Worm (Caenorhabditis elegans) whole organism, young adult: ENCODE results near the gene F56H9.8.

Experiments used
- B0035.1 ChIP-seq: sonication (generic microtip); optimal IDR thresholded peaks from 2 replicates; lab custom pipeline; 2016; ENCODE audit warnings: missing genetic modification characterization, mild to moderate bottlenecking, missing compliant biosample characterization, missing genotype, missing genetic modification reagents
- B0261.1 ChIP-seq: sonication (generic microtip); optimal IDR thresholded peaks from 2 replicates; lab custom pipeline; 2016; ENCODE audit warnings: mild to moderate bottlenecking, missing genetic modification characterization, moderate library complexity, missing compliant biosample characterization
- F52B5.7 ChIP-seq: sonication (generic microtip); optimal IDR thresholded peaks from 2 replicates; lab custom pipeline; 2016; ENCODE audit warnings: mild to moderate bottlenecking, missing genetic modification characterization, missing compliant biosample characterization
- Y56A3A.18 ChIP-seq: fragments of 200-800 bp; sonication (Bioruptor generic); IDR thresholded peaks from 2 replicates; pipeline ENCODE4 v1.3.6; 2022; ENCODE audit warnings: missing genetic modification reagents, missing genetic modification characterization, missing compliant biosample characterization
- ama-1 ChIP-seq, 3 experiments: fragments of 150-350 bp in 1 of 3; sonication (generic microtip) in 2 of 3; optimal IDR thresholded peaks; 2 replicates each; lab custom pipeline; 2014 to 2018; ENCODE audit warnings: missing biosample characterization in 2 of 3, missing genetic modification characterization in 2 of 3, missing genetic modification reagents in 2 of 3
- bed-1 ChIP-seq: fragments of 200-800 bp; sonication (Bioruptor generic); IDR thresholded peaks from 2 replicates; pipeline ENCODE4 v1.3.6; 2022; ENCODE audit warnings: missing genetic modification reagents, missing genetic modification characterization, missing compliant biosample characterization
- ccch-3 ChIP-seq: fragments of 200-800 bp; sonication (Bioruptor generic); optimal IDR thresholded peaks from 2 replicates; lab custom pipeline; 2018; ENCODE audit warnings: mild to moderate bottlenecking, missing genetic modification characterization, missing compliant biosample characterization
- cebp-2 ChIP-seq: fragments of 200-800 bp; sonication (Bioruptor generic); IDR thresholded peaks from 2 replicates; pipeline ENCODE4 v1.3.6; 2022; ENCODE audit warnings: missing genetic modification characterization, missing compliant biosample characterization
- ceh-27 ChIP-seq: fragments of 200-800 bp; sonication (Bioruptor generic); optimal IDR thresholded peaks from 2 replicates; lab custom pipeline; 2018; ENCODE audit warnings: mild to moderate bottlenecking, missing genetic modification characterization, moderate library complexity, missing compliant biosample characterization
- ceh-58 ChIP-seq: fragments of 200-800 bp; sonication (Bioruptor generic); IDR thresholded peaks from 2 replicates; pipeline ENCODE4 v1.3.6; 2022; ENCODE audit warnings: missing genetic modification characterization, missing compliant biosample characterization
- efl-1 ChIP-seq: fragments of 150-350 bp; optimal IDR thresholded peaks from 2 replicates; lab custom pipeline; 2014; ENCODE audit warnings: missing biosample characterization, missing genetic modification reagents, missing genetic modification characterization
- egl-18 ChIP-seq: fragments of 200-800 bp; sonication (Bioruptor generic); IDR thresholded peaks from 2 replicates; pipeline ENCODE4 v1.3.6; 2022; ENCODE audit warnings: missing genetic modification reagents, missing genetic modification characterization, missing compliant biosample characterization
- hmg-20 ChIP-seq: fragments of 200-800 bp; sonication (Bioruptor generic); IDR thresholded peaks from 2 replicates; pipeline ENCODE4 v1.3.6; 2022; ENCODE audit warnings: missing genetic modification reagents, missing genetic modification characterization, missing compliant biosample characterization
- hrde-1 ChIP-seq: sonication (generic microtip); optimal IDR thresholded peaks from 2 replicates; lab custom pipeline; 2016; ENCODE audit warnings: missing genetic modification characterization, mild to moderate bottlenecking, missing compliant biosample characterization, moderate library complexity, missing genotype, missing genetic modification reagents, borderline replicate concordance
- hsf-1 ChIP-seq: fragments of 200-800 bp; sonication (Bioruptor generic); IDR thresholded peaks from 2 replicates; pipeline ENCODE4 v1.3.6; 2022; ENCODE audit warnings: missing genetic modification reagents, missing genetic modification characterization, missing compliant biosample characterization
- let-607 ChIP-seq, 2 experiments: fragments of 200-800 bp in 1 of 2; sonication (Bioruptor generic) in 1 of 2; sonication (generic microtip) in 1 of 2; optimal IDR thresholded peaks; 2 replicates each; lab custom pipeline; 2016 to 2018; ENCODE audit warnings: mild to moderate bottlenecking in 2 of 2, missing compliant biosample characterization in 2 of 2, missing genetic modification characterization in 2 of 2, moderate library complexity in 2 of 2, missing genotype in 1 of 2
- lin-35 ChIP-seq, 3 experiments: fragments of 150-350 bp in 2 of 3; sonication (generic microtip) in 1 of 3; optimal IDR thresholded peaks; 2 replicates each; lab custom pipeline; 2014 to 2018; ENCODE audit warnings: missing biosample characterization in 3 of 3, missing genetic modification characterization in 3 of 3, missing genetic modification reagents in 3 of 3
- lin-40 ChIP-seq: sonication (generic microtip); optimal IDR thresholded peaks from 2 replicates; lab custom pipeline; 2016; ENCODE audit warnings: missing genetic modification characterization, mild to moderate bottlenecking, missing compliant biosample characterization, missing genotype, missing genetic modification reagents
- lin-54 ChIP-seq: fragments of 200-800 bp; sonication (Bioruptor generic); optimal IDR thresholded peaks from 2 replicates; lab custom pipeline; 2018; ENCODE audit warnings: mild to moderate bottlenecking, missing genetic modification characterization, missing compliant biosample characterization
- lir-1 ChIP-seq: fragments of 200-800 bp; sonication (Bioruptor generic); conservative IDR thresholded peaks from 2 replicates; pipeline ENCODE4 v1.3.6; 2022; ENCODE audit warnings: missing genetic modification reagents, missing genetic modification characterization, missing compliant biosample characterization
- lsl-1 ChIP-seq: fragments of 200-800 bp; sonication (Bioruptor generic); optimal IDR thresholded peaks from 2 replicates; lab custom pipeline; 2018; ENCODE audit warnings: mild to moderate bottlenecking, missing genetic modification characterization, moderate library complexity, missing compliant biosample characterization
- mcd-1 ChIP-seq: fragments of 200-800 bp; sonication (Bioruptor generic); IDR thresholded peaks from 2 replicates; pipeline ENCODE4 v1.3.6; 2022; ENCODE audit warnings: missing genetic modification reagents, missing genetic modification characterization, missing compliant biosample characterization
- mes-4 ChIP-seq: sonication (generic microtip); optimal IDR thresholded peaks from 2 replicates; lab custom pipeline; 2016; ENCODE audit warnings: missing genotype, missing genetic modification characterization, missing compliant biosample characterization
- nfya-1 ChIP-seq: sonication (generic microtip); optimal IDR thresholded peaks from 2 replicates; lab custom pipeline; 2017; ENCODE audit warnings: antibody characterized with exemption, missing compliant biosample characterization, missing genetic modification characterization, borderline replicate concordance; ENCODE audit not compliant: insufficient read depth
- nhr-120 ChIP-seq: fragments of 200-800 bp; sonication (Bioruptor generic); IDR thresholded peaks from 2 replicates; pipeline ENCODE4 v1.3.6; 2022; ENCODE audit warnings: missing genetic modification characterization, missing compliant biosample characterization
- nhr-80 ChIP-seq: sonication (generic microtip); optimal IDR thresholded peaks from 2 replicates; lab custom pipeline; 2016; ENCODE audit warnings: missing genetic modification characterization, missing compliant biosample characterization
- pha-4 ChIP-seq: fragments of 150-350 bp; sonication (generic microtip); optimal IDR thresholded peaks from 2 replicates; lab custom pipeline; 2014; ENCODE audit warnings: missing biosample characterization, missing genetic modification reagents, missing genetic modification characterization
- repo-1 ChIP-seq: sonication (generic microtip); optimal IDR thresholded peaks from 2 replicates; lab custom pipeline; 2017; ENCODE audit warnings: mild to moderate bottlenecking, missing genetic modification characterization, missing compliant biosample characterization
- snpc-1.1 ChIP-seq: sonication (generic microtip); optimal IDR thresholded peaks from 2 replicates; lab custom pipeline; 2017; ENCODE audit warnings: missing genetic modification characterization, mild to moderate bottlenecking, missing compliant biosample characterization, antibody characterized with exemption, moderate library complexity, missing genotype, missing genetic modification reagents; ENCODE audit not compliant: insufficient read depth
- snpc-4 ChIP-seq, 5 experiments: fragments of 150-350 bp in 1 of 5; sonication (generic microtip) in 4 of 5; optimal IDR thresholded peaks; 2 replicates each; lab custom pipeline; 2014 to 2018; ENCODE audit warnings: missing genetic modification characterization in 5 of 5, missing biosample characterization in 3 of 5, antibody characterized with exemption in 2 of 5, mild to moderate bottlenecking in 2 of 5, missing compliant biosample characterization in 2 of 5, missing genotype in 2 of 5, moderate library complexity in 2 of 5, missing genetic modification reagents in 1 of 5
- somi-1 ChIP-seq: fragments of 200-800 bp; sonication (Bioruptor generic); optimal IDR thresholded peaks from 2 replicates; lab custom pipeline; 2018; ENCODE audit warnings: mild to moderate bottlenecking, missing genetic modification characterization, missing compliant biosample characterization
- sptf-2 ChIP-seq: fragments of 200-800 bp; sonication (Bioruptor generic); optimal IDR thresholded peaks from 2 replicates; lab custom pipeline; 2018; ENCODE audit warnings: mild to moderate bottlenecking, missing genetic modification characterization, missing compliant biosample characterization
- unc-62 ChIP-seq: fragments of 150-350 bp; optimal IDR thresholded peaks from 2 replicates; lab custom pipeline; 2014; ENCODE audit warnings: missing biosample characterization, missing genetic modification reagents, missing genetic modification characterization
- xnd-1 ChIP-seq: sonication (generic microtip); optimal IDR thresholded peaks from 2 replicates; lab custom pipeline; 2016; ENCODE audit warnings: missing genotype, missing genetic modification reagents, missing genetic modification characterization, missing compliant biosample characterization
- ztf-18 ChIP-seq: sonication (generic microtip); optimal IDR thresholded peaks from 2 replicates; lab custom pipeline; 2016; ENCODE audit warnings: missing genotype, mild to moderate bottlenecking, missing genetic modification characterization, missing compliant biosample characterization

F56H9.8 gene

ce11 chrV:12612118-12612517 is 32.5 kb upstream of the F56H9.8 start, which contains the start of gene cyc-2.2:
cyc-2.2 (minus strand) TSS chrV:12612218.
- no peak for TF ChIP-seq nhr-80
- no peak for TF ChIP-seq somi-1 (GFP tag; lab: Kevin White, UChicago)
- no peak for TF ChIP-seq lin-40 (tag; lab: Kevin White, UChicago)
- no peak for TF ChIP-seq sptf-2 (GFP tag; lab: Kevin White, UChicago)
- TF ChIP-seq ccch-3: no peak
- no peak for TF ChIP-seq ama-1 (optimal IDR thresholded peaks at IDR 0.05; lab: Kevin White, UChicago)
- no peak for TF ChIP-seq ama-1 (GFP tag; optimal IDR thresholded peaks at IDR 0.05; lab: Kevin White, UChicago)
- no peak for TF ChIP-seq ztf-18 (tag; lab: Kevin White, UChicago)
- TF ChIP-seq hmg-20 (GFP tag; lab: Robert Waterston, UW): no peak
- TF ChIP-seq cebp-2 (GFP tag; lab: Robert Waterston, UW): no peak
- TF ChIP-seq mes-4 (tag; lab: Kevin White, UChicago): no peak
- TF ChIP-seq lin-35 (GFP tag; optimal IDR thresholded peaks at IDR 0.05; lab: Kevin White, UChicago): no peak
- TF ChIP-seq, all 124 proteins: peak for 0

ce11 chrV:12624371-12624770 is 20.2 kb upstream of the F56H9.8 start, which contains the start of gene F56H9.9:
F56H9.9 (minus strand) TSS chrV:12624471.
- TF ChIP-seq B0035.1 (tag; lab: Kevin White, UChicago): no peak
- peak; percentile 8 for TF ChIP-seq ceh-27 (GFP tag; lab: Kevin White, UChicago)
- TF ChIP-seq lir-1 (GFP tag; lab: Robert Waterston, UW): no peak

ce11 chrV:12629743-12630142 is 14.9 kb upstream of the F56H9.8 start, which contains the start of gene F56H9.6:
F56H9.6 (minus strand) TSS chrV:12629843.
- 0 out of 2 replicates have a peak, but pooled peaks have one; percentile 12 for TF ChIP-seq nhr-120
- TF ChIP-seq unc-62: no peak

- no peak for TF ChIP-seq ccch-3
- no peak for TF ChIP-seq efl-1 (GFP tag; lab: Kevin White, UChicago)
- no peak for TF ChIP-seq lin-54
- TF ChIP-seq nfya-1: no peak
- TF ChIP-seq F52B5.7 (tag; lab: Kevin White, UChicago): no peak
- TF ChIP-seq egl-18 (GFP tag; lab: Robert Waterston, UW): no peak
- TF ChIP-seq Y56A3A.18 (GFP tag; lab: Robert Waterston, UW): no peak
- TF ChIP-seq let-607 (tag; optimal IDR thresholded peaks at IDR 0.05; lab: Kevin White, UChicago): no peak
- no peak for TF ChIP-seq snpc-1.1
- no peak for TF ChIP-seq B0261.1 (tag; lab: Kevin White, UChicago)
- TF ChIP-seq ceh-58: no peak
- no peak for TF ChIP-seq mcd-1 (GFP tag; lab: Robert Waterston, UW)
- no peak for TF ChIP-seq snpc-4 (GFP tag; optimal IDR thresholded peaks at IDR 0.05; lab: Kevin White, UChicago)
- no peak for TF ChIP-seq snpc-4 (tag; optimal IDR thresholded peaks at IDR 0.05; lab: Kevin White, UChicago)
These were observed 12.6 kb upstream of the F56H9.8 start, which contains the start of gene srx-113 for ce11 chrV:12632048-12632447. srx-113 (minus strand) TSS chrV:12632148.

- no peak for TF ChIP-seq mcd-1 (GFP tag; lab: Robert Waterston, UW)
- TF ChIP-seq pha-4: no peak
- 0 out of 2 replicates have a peak, but pooled peaks have one; percentile 16 for TF ChIP-seq bed-1 (GFP tag; lab: Robert Waterston, UW)
- TF ChIP-seq lsl-1 (GFP tag; lab: Kevin White, UChicago): no peak
- TF ChIP-seq hsf-1 (GFP tag; lab: Robert Waterston, UW): no peak
- TF ChIP-seq hrde-1: no peak
- TF ChIP-seq repo-1 (tag; lab: Kevin White, UChicago): no peak
- no peak for TF ChIP-seq xnd-1 (tag; lab: Kevin White, UChicago)
These were observed 11.6 kb upstream of the F56H9.8 start for ce11 chrV:12633046-12633445.
